Worm (Caenorhabditis elegans): ENCODE measurements around the gene srw-54.

Gene srw-54

ce11 chrV:16591992-16592798, 18.9 kb upstream of the srw-54 start, which contains the start of gene srh-269 (continued):
- TF ChIP-seq hlh-11 (tag; optimal IDR thresholded peaks at IDR 0.05) (peak; percentile 81), Y5F2A.4 (GFP tag; optimal IDR thresholded peaks at IDR 0.05) (peak; percentile 66), lim-7 (GFP tag; IDR thresholded peaks at IDR 0.05) (peak; percentile 93), mxl-3 (GFP tag; optimal IDR thresholded peaks at IDR 0.05) (peak; percentile 59), attf-4 (tag; optimal IDR thresholded peaks at IDR 0.05) (no peak), madf-9 (GFP tag; conservative IDR thresholded peaks at IDR 0.05) (peak; percentile 89), ceh-62 (tag; optimal IDR thresholded peaks at IDR 0.05) (no peak), unc-39 (tag; optimal IDR thresholded peaks at IDR 0.05) (no peak), fos-1 (tag; optimal IDR thresholded peaks at IDR 0.05) (no peak), T20F7.1 (GFP tag; optimal IDR thresholded peaks at IDR 0.05) (peak; percentile 50), egl-27 (tag; optimal IDR thresholded peaks at IDR 0.05) (no peak)

- TF ChIP-seq dmd-9 (GFP tag; IDR thresholded peaks at IDR 0.05) (0 out of 2 replicates have a peak, but pooled peaks have one; percentile 38), lin-1 (GFP tag; IDR thresholded peaks at IDR 0.05) (peak; percentile 40; the same call in 1 of the 2 replicates), lin-38 (GFP tag; IDR thresholded peaks at IDR 0.05) (0 out of 2 replicates have a peak, but pooled peaks have one; percentile 22), daf-16 (GFP tag; optimal IDR thresholded peaks at IDR 0.05) (no peak), daf-16 (tag; optimal IDR thresholded peaks at IDR 0.05) (peak; percentile 69), ZK337.2 (GFP tag; IDR thresholded peaks at IDR 0.05) (no peak), nhr-11 (tag; optimal IDR thresholded peaks at IDR 0.05) (no peak), dmd-6 (GFP tag; IDR thresholded peaks at IDR 0.05) (peak; percentile 63), T26A8.4 (GFP tag; IDR thresholded peaks at IDR 0.05) (peak; percentile 57; the same call in 1 of the 2 replicates), snpc-1.2 (GFP tag; IDR thresholded peaks at IDR 0.05) (no peak), T20F7.1 (GFP tag; optimal IDR thresholded peaks at IDR 0.05) (peak; percentile 32), Y105C5A.15 (GFP tag; IDR thresholded peaks at IDR 0.05) (0 out of 2 replicates have a peak, but pooled peaks have one; percentile 14), dve-1 (tag; optimal IDR thresholded peaks at IDR 0.05; ENCODE audit: insufficient read depth) (peak; percentile 41), saeg-2 (GFP tag; IDR thresholded peaks at IDR 0.05) (0 out of 2 replicates have a peak, but pooled peaks have one; percentile 22), php-3 (GFP tag; IDR thresholded peaks at IDR 0.05) (peak; percentile 58), ceh-44 (GFP tag; IDR thresholded peaks at IDR 0.05) (no peak), nhr-28 (tag; optimal IDR thresholded peaks at IDR 0.05) (peak; percentile 69), nhr-102 (tag; optimal IDR thresholded peaks at IDR 0.05) (peak; percentile 15), tra-1 (GFP tag; IDR thresholded peaks at IDR 0.05) (peak; percentile 52; the same call in 1 of the 2 replicates), R02D3.7 (tag; optimal IDR thresholded peaks at IDR 0.05) (no peak), hlh-30 (tag; optimal IDR thresholded peaks at IDR 0.05; ENCODE audit: insufficient read depth) (peak; percentile 43), ces-1 (GFP tag; optimal IDR thresholded peaks at IDR 0.05) (no peak), mdt-29 (GFP tag; IDR thresholded peaks at IDR 0.05) (peak; percentile 10; the same call in 1 of the 2 replicates), spr-1 (tag; optimal IDR thresholded peaks at IDR 0.05) (no peak), pqm-1 (tag; optimal IDR thresholded peaks at IDR 0.05) (peak; percentile 81), nhr-76 (tag; optimal IDR thresholded peaks at IDR 0.05) (no peak), gei-8 (GFP tag; optimal IDR thresholded peaks at IDR 0.05) (no peak), madf-5 (GFP tag; IDR thresholded peaks at IDR 0.05) (no peak), nhr-77 (tag; optimal IDR thresholded peaks at IDR 0.05) (peak; percentile 37), pha-4 (GFP tag; IDR thresholded peaks at IDR 0.05) (peak; percentile 64; the same call in 1 of the 2 replicates), pha-4 (tag; optimal IDR thresholded peaks at IDR 0.05) (no peak), ama-1 (optimal IDR thresholded peaks at IDR 0.05) (no peak), hlh-11 (tag; optimal IDR thresholded peaks at IDR 0.05) (peak; percentile 63), unc-62 (GFP tag; optimal IDR thresholded peaks at IDR 0.05 in 1 of 2) (peak; percentile 2 to 84), unc-62 (tag; optimal IDR thresholded peaks at IDR 0.05) (no peak)
Measured at ce11 chrV:16592947-16593791, 18.0 kb upstream of the srw-54 start.

All from whole organism, L4 larva.